Fruit fly (Drosophila melanogaster): ENCODE results near the gene BoYb.

BoYb gene

dm6 chr3L:22871030-22871844 is 30.5 kb upstream of the BoYb start (continued):
- TF ChIP-seq Oli (tag; optimal IDR thresholded peaks at IDR 0.05): no peak
- TF ChIP-seq Hmx (GFP tag; optimal IDR thresholded peaks at IDR 0.05): no peak
- TF ChIP-seq CG17912 (GFP tag; optimal IDR thresholded peaks at IDR 0.05): no peak
- no peak for TF ChIP-seq jumu (GFP tag; optimal IDR thresholded peaks at IDR 0.05)
- TF ChIP-seq chinmo (GFP tag; IDR thresholded peaks at IDR 0.05; ENCODE audit: partially characterized antibody): no peak
- no peak for TF ChIP-seq her (GFP tag; optimal IDR thresholded peaks at IDR 0.05)
- no peak for TF ChIP-seq CG12104 (GFP tag; optimal IDR thresholded peaks at IDR 0.05)
- no peak for TF ChIP-seq Ravus (GFP tag; IDR thresholded peaks at IDR 0.05)
- no peak for TF ChIP-seq CG1233 (GFP tag; optimal IDR thresholded peaks at IDR 0.05)
- peak; percentile 17 for TF ChIP-seq grau (tag; optimal IDR thresholded peaks at IDR 0.05)
- TF ChIP-seq sens (GFP tag): peak; percentile 81
- TF ChIP-seq HLHmδ (GFP tag; optimal IDR thresholded peaks at IDR 0.05): no peak
- no peak for TF ChIP-seq CG8281 (tag; optimal IDR thresholded peaks at IDR 0.05)
- TF ChIP-seq CG17612 (GFP tag; IDR thresholded peaks at IDR 0.05): no peak
- peak; percentile 52; the same call in 1 of the 2 replicates for TF ChIP-seq ato (GFP tag; IDR thresholded peaks at IDR 0.05; ENCODE audit: partially characterized antibody)
- no peak for TF ChIP-seq CG4360 (GFP tag; IDR thresholded peaks at IDR 0.05)
- no peak for TF ChIP-seq bigmax (GFP tag; optimal IDR thresholded peaks at IDR 0.05)
- no peak for TF ChIP-seq croc (GFP tag; conservative IDR thresholded peaks at IDR 0.05)
- no peak for TF ChIP-seq CG13123 (GFP tag; optimal IDR thresholded peaks at IDR 0.05)
- TF ChIP-seq chif (GFP tag; optimal IDR thresholded peaks at IDR 0.05): no peak
- TF ChIP-seq lmd (GFP tag; IDR thresholded peaks at IDR 0.05): peak; percentile 11; the same call in 1 of the 2 replicates
- TF ChIP-seq gcm2 (GFP tag; optimal IDR thresholded peaks at IDR 0.05): no peak
- peak; percentile 1 for TF ChIP-seq pzg (GFP tag; optimal IDR thresholded peaks at IDR 0.05)
- TF ChIP-seq bsh (GFP tag; optimal IDR thresholded peaks at IDR 0.05): no peak
- TF ChIP-seq NC2β (GFP tag; optimal IDR thresholded peaks at IDR 0.05): no peak
- peak; percentile 40 for TF ChIP-seq Antp (GFP tag; optimal IDR thresholded peaks at IDR 0.05)
- no peak for TF ChIP-seq CG2889 (GFP tag; IDR thresholded peaks at IDR 0.05)
- TF ChIP-seq fd96Cb (tag; optimal IDR thresholded peaks at IDR 0.05): no peak
- TF ChIP-seq unc-4 (GFP tag; IDR thresholded peaks at IDR 0.05; ENCODE audit: partially characterized antibody): peak; percentile 57
- TF ChIP-seq sna (GFP tag; IDR thresholded peaks at IDR 0.05; ENCODE audit: partially characterized antibody): peak; percentile 34
- no peak for TF ChIP-seq CrebB (tag; optimal IDR thresholded peaks at IDR 0.05)
- no peak for TF ChIP-seq Gsc (GFP tag; IDR thresholded peaks at IDR 0.05)
- no peak for TF ChIP-seq CG8089 (GFP tag; optimal IDR thresholded peaks at IDR 0.05)
- no peak for TF ChIP-seq CG15696 (tag; optimal IDR thresholded peaks at IDR 0.05)
- TF ChIP-seq NK7.1 (GFP tag; optimal IDR thresholded peaks at IDR 0.05): no peak
- TF ChIP-seq Atf3 (GFP tag; optimal IDR thresholded peaks at IDR 0.05): no peak
- no peak for TF ChIP-seq CG32767 (GFP tag; IDR thresholded peaks at IDR 0.05)
- TF ChIP-seq Doc2 (GFP tag; IDR thresholded peaks at IDR 0.05): no peak
- TF ChIP-seq sug (tag; optimal IDR thresholded peaks at IDR 0.05): no peak
- peak; percentile 69 for TF ChIP-seq BEAF-32 (GFP tag; optimal IDR thresholded peaks at IDR 0.05)
- TF ChIP-seq CG43689 (GFP tag; IDR thresholded peaks at IDR 0.05): no peak
- no peak for TF ChIP-seq CG17829 (tag; optimal IDR thresholded peaks at IDR 0.05)
- peak; percentile 5 for TF ChIP-seq CG4282 (GFP tag; optimal IDR thresholded peaks at IDR 0.05)
- no peak for TF ChIP-seq dmrt11E (tag; optimal IDR thresholded peaks at IDR 0.05)
- no peak for TF ChIP-seq CG13624 (GFP tag; optimal IDR thresholded peaks at IDR 0.05)
- peak; percentile 68 for TF ChIP-seq CG3995 (GFP tag; optimal IDR thresholded peaks at IDR 0.05)
- peak; percentile 4 for TF ChIP-seq bab2 (GFP tag; optimal IDR thresholded peaks at IDR 0.05)
- TF ChIP-seq toy (GFP tag; IDR thresholded peaks at IDR 0.05): no peak
- 0 out of 3 replicates have a peak, but pooled peaks have one; percentile 16 for TF ChIP-seq sr (GFP tag; IDR thresholded peaks at IDR 0.05)
- TF ChIP-seq CG2199 (GFP tag; IDR thresholded peaks at IDR 0.05): no peak

Measured in whole organism, embryonic.